Worm (Caenorhabditis elegans): ENCODE data around the gene R11A8.1.

DNA sequence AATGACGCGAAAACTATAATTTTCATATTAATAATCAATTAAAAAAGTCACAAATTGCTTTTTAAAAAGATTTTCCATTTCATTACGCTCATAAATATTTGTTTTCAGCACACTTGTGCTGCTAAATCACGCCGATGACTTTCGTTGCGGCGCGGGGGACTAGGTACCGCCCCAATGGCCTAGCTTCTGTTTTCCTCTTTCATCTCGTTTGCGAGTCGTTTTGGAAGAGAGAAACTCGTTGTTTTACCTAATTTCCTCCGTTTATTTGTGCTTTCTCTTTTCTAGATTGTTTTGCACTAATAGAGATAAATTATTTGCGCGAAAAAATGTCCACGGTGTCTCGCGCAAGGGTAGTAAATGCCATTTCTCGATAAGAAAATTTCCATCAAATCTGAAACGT is 24.1 kb upstream of the R11A8.1 start:
- TF ChIP-seq ref-1 (GFP tag; conservative IDR thresholded peaks at IDR 0.05) (no peak), cog-1 (tag; optimal IDR thresholded peaks at IDR 0.05) (no peak), tab-1 (GFP tag; IDR thresholded peaks at IDR 0.05) (no peak)
